Fruit fly (Drosophila melanogaster) whole organism, adult: ENCODE measurements around the gene beta-PheRS.

Experiments
- CG33017 ChIP-seq: fragments of 200-800 bp; sonication (Bioruptor generic); optimal IDR thresholded peaks from 2 replicates; lab custom pipeline; 2018; ENCODE audit warnings: missing biosample characterization, mild to moderate bottlenecking, missing genetic modification characterization, moderate library complexity
- CG5204 ChIP-seq: fragments of 200-800 bp; sonication (Bioruptor generic); optimal IDR thresholded peaks from 2 replicates; lab custom pipeline; 2016; ENCODE audit warnings: missing biosample characterization, missing genetic modification characterization
- CG7101 ChIP-seq: fragments of 200-800 bp; sonication (Bioruptor generic); optimal IDR thresholded peaks from 2 replicates; lab custom pipeline; 2018; ENCODE audit warnings: missing biosample characterization, mild to moderate bottlenecking, missing genetic modification characterization, moderate library complexity
- Crg-1 ChIP-seq: fragments of 200-800 bp; sonication (Bioruptor generic); optimal IDR thresholded peaks from 2 replicates; lab custom pipeline; 2016; ENCODE audit warnings: missing biosample characterization, missing genetic modification characterization
- Hr96 ChIP-seq: fragments of 200-800 bp; sonication (Bioruptor generic); optimal IDR thresholded peaks from 2 replicates; lab custom pipeline; 2016; ENCODE audit warnings: missing biosample characterization, missing genetic modification characterization
- Mnt ChIP-seq: fragments of 200-800 bp; sonication (Bioruptor generic); optimal IDR thresholded peaks from 2 replicates; lab custom pipeline; 2016; ENCODE audit warnings: missing biosample characterization, mild to moderate bottlenecking, missing genetic modification characterization
- bab1 ChIP-seq: fragments of 200-800 bp; sonication (Bioruptor generic); optimal IDR thresholded peaks from 3 replicates; lab custom pipeline; 2019; ENCODE audit warnings: missing biosample characterization, mild to moderate bottlenecking, missing genetic modification characterization, moderate library complexity
- cnc ChIP-seq, 2 experiments: fragments of >200 bp; optimal IDR thresholded peaks; 2 replicates each; lab custom pipeline; 2017
- kay ChIP-seq: fragments of 200-800 bp; sonication (Bioruptor generic); peaks from one replicate; lab custom pipeline; 2016; ENCODE audit warnings: missing biosample characterization, missing genetic modification characterization, borderline replicate concordance
- ovo ChIP-seq: fragments of 200-800 bp; sonication (Bioruptor generic); optimal IDR thresholded peaks from 2 replicates; lab custom pipeline; 2016; ENCODE audit warnings: missing biosample characterization, missing genetic modification characterization
- pad ChIP-seq: fragments of 200-800 bp; sonication (Bioruptor generic); optimal IDR thresholded peaks from 3 replicates; lab custom pipeline; 2017; ENCODE audit warnings: missing biosample characterization, missing genetic modification characterization, mild to moderate bottlenecking, moderate library complexity, missing genetic modification reagents
- toe ChIP-seq: fragments of 200-800 bp; sonication (Bioruptor generic); optimal IDR thresholded peaks from 2 replicates; lab custom pipeline; 2016; ENCODE audit warnings: missing biosample characterization, missing genetic modification characterization

DNA sequence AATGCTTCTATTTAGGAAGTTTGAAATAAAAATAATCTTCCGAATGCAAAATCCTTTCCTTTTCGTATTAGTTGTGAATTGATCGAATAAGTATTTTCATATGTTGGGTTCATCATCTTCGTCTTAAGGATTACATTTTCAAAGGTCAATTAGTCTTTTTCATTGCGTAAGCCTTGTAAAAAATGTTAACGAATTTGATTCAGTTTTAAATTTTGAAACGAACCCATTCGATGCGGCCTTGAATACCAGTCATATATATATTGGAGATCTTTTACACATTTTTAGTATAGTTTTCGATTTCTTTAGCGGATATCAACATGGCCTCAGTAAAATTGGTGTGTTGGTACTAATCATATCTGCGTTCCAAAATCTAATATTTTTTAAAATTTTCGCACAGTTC lies 23.8 kb downstream of the beta-PheRS start, which contains the start of gene Acp95EF:
- TF ChIP-seq bab1 (GFP tag; lab: Kevin White, UChicago) (no peak), Crg-1 (GFP tag; lab: Kevin White, UChicago) (no peak), cnc (optimal IDR thresholded peaks at IDR 0.05; lab: Kevin White, UChicago) (no peak), CG33017 (tag; lab: Kevin White, UChicago) (no peak), CG5204 (GFP tag; lab: Kevin White, UChicago) (no peak), pad (no peak), kay (peak; percentile 71), CG7101 (tag; lab: Kevin White, UChicago) (no peak), Mnt (GFP tag; lab: Kevin White, UChicago) (no peak), toe (no peak), ovo (GFP tag; lab: Kevin White, UChicago) (no peak), Hr96 (GFP tag; lab: Kevin White, UChicago) (no peak)
